Worm (Caenorhabditis elegans): ENCODE data around the gene srbc-55.

DNA sequence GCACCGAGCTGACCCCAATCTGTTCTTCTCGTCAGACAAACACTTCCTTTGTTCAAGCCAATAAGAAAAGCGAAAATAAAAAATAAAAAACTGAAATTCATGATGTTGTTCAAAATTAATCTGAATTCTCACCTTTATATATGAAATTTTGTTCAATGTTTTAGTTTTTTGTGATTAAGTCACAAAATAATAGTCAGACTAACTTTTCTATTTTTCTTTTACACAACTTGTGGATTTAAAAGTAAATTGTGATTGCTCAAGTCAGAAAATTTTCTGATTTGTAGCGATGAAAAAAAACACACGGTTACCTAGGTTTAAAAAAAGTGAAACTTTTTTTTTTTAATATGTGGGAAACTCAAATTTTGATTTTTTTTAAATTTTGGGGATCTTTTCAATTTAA is 12.1 kb downstream of the srbc-55 start, which contains the start of gene abf-3:
- no peak for TF ChIP-seq aly-1 (tag; optimal IDR thresholded peaks at IDR 0.05)
- no peak for TF ChIP-seq ama-1 (optimal IDR thresholded peaks at IDR 0.05)
- no peak for TF ChIP-seq flt-1 (GFP tag; IDR thresholded peaks at IDR 0.05)
- no peak for TF ChIP-seq hmg-4 (GFP tag; optimal IDR thresholded peaks at IDR 0.05)
- no peak for TF ChIP-seq hmbx-1 (tag; optimal IDR thresholded peaks at IDR 0.05)
- no peak for TF ChIP-seq pes-1 (GFP tag; IDR thresholded peaks at IDR 0.05)
- no peak for TF ChIP-seq tbx-37 (GFP tag; conservative IDR thresholded peaks at IDR 0.05)
- TF ChIP-seq ceh-36 (tag; optimal IDR thresholded peaks at IDR 0.05), result no peak
- no peak for TF ChIP-seq tbx-11 (GFP tag; IDR thresholded peaks at IDR 0.05)
- TF ChIP-seq tra-4 (tag; optimal IDR thresholded peaks at IDR 0.05), result no peak

Data from whole organism, early embryonic.